Worm (Caenorhabditis elegans) whole organism, L1 larva: Measurements from ENCODE around the gene F56D6.12.

Experiments used
- ama-1 ChIP-seq: fragments of 150-350 bp; optimal IDR thresholded peaks from 2 replicates; lab custom pipeline; 2014
- efl-1 ChIP-seq, 4 experiments: fragments of 150-350 bp; optimal IDR thresholded peaks in 3 of 4; peaks in 1 of 4; 1 replicate in 1 of 4; 2 replicates in 3 of 4; lab custom pipeline; 2014; ENCODE audit warnings: missing biosample characterization in 2 of 4, missing genetic modification characterization in 2 of 4, missing genetic modification reagents in 2 of 4
- efl-3 ChIP-seq: fragments of 200-800 bp; sonication (Bioruptor generic); optimal IDR thresholded peaks from 2 replicates; lab custom pipeline; 2018; ENCODE audit warnings: mild to moderate bottlenecking, missing genetic modification characterization, missing compliant biosample characterization
- nhr-11 ChIP-seq: fragments of 150-350 bp; optimal IDR thresholded peaks from 2 replicates; lab custom pipeline; 2014; ENCODE audit warnings: missing biosample characterization, missing genetic modification characterization
- snpc-4 ChIP-seq: fragments of 150-350 bp; optimal IDR thresholded peaks from 2 replicates; lab custom pipeline; 2014; ENCODE audit warnings: missing biosample characterization, missing genetic modification characterization
- unc-130 ChIP-seq: fragments of 150-350 bp; optimal IDR thresholded peaks from 2 replicates; lab custom pipeline; 2017; ENCODE audit warnings: missing biosample characterization, missing genetic modification characterization, inconsistent platforms

DNA sequence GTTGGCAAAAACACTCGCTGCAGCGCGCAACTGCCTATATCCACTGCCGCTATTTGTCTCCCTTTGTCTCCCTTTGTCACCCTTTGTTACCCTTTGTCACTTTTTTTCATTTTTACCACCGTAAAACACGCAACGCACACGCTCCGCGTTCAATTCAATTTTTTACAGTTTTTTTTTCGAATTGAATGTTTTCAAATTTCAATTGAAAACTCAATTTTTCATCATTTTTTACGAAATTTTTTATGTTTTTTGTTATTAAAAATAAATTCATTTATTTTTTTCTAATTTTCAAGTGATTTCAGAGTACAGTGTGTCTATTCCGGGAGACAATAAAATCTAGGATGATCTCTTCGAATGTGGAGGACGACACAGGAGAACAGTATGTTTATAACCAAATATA, 35.1 kb downstream of the F56D6.12 start, which contains the start of gene Y46C8AL.11:
- no peak for TF ChIP-seq snpc-4 (tag; lab: Kevin White, UChicago)
- TF ChIP-seq efl-1 (optimal IDR thresholded peaks at IDR 0.05; lab: Kevin White, UChicago), result no peak
- TF ChIP-seq efl-1 (GFP tag; optimal IDR thresholded peaks at IDR 0.05 in 1 of 2; lab: Kevin White, UChicago), result no peak
- no peak for TF ChIP-seq unc-130 (tag; lab: Kevin White, UChicago)
- TF ChIP-seq ama-1 (lab: Kevin White, UChicago), result no peak
- no peak for TF ChIP-seq nhr-11 (tag; lab: Kevin White, UChicago)
- TF ChIP-seq efl-3, result no peak
